Worm (Caenorhabditis elegans): ENCODE results near the gene F54F2.7.

F54F2.7 gene

DNA sequence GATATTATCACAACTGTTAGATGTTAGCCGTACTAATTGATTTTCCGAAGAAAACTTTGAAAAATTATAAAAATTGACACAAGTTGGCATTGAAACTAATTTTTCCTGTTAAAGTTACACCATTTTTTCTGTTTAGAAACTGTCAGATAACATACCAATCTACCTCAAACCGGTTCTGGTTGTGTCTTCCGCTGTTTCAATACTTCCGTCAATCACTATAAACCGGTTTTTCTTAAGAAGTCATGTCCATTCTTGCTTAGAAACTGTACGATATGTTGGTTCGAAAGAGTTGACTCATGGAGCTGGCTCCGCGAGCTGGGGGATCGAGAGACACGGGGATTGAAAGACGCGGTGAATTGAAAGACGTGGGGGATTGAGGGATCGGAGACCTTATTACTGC is 36.9 kb downstream of the F54F2.7 start:
- no peak for TF ChIP-seq W03F9.2 (tag; optimal IDR thresholded peaks at IDR 0.05)
- TF ChIP-seq dao-5 (tag; optimal IDR thresholded peaks at IDR 0.05): no peak
- no peak for TF ChIP-seq him-1 (tag; optimal IDR thresholded peaks at IDR 0.05)

ce11 chrIII:8769253-8769652 is 37.9 kb downstream of the F54F2.7 start, which contains the start of gene K02D10.1:
Gene K02D10.1 (plus strand): TSS chrIII:8769536.
- TF ChIP-seq him-1 (tag; optimal IDR thresholded peaks at IDR 0.05) (no peak), dao-5 (tag; optimal IDR thresholded peaks at IDR 0.05) (no peak), W03F9.2 (tag; optimal IDR thresholded peaks at IDR 0.05) (no peak)

- TF ChIP-seq dao-5 (tag; optimal IDR thresholded peaks at IDR 0.05) (peak; percentile 23), him-1 (tag; optimal IDR thresholded peaks at IDR 0.05) (peak; percentile 53), W03F9.2 (tag; optimal IDR thresholded peaks at IDR 0.05) (peak; percentile 78)
Measured at ce11 chrIII:8767889-8768361, 39.2 kb downstream of the F54F2.7 start, which contains the start of gene mtss-1. Gene mtss-1 (plus strand): TSS chrIII:8768311.

ce11 chrIII:8767292-8767829 is 39.8 kb downstream of the F54F2.7 start, which contains the start of gene mig-22:
Gene mig-22 (minus strand): TSS chrIII:8767342.
- TF ChIP-seq W03F9.2 (tag; optimal IDR thresholded peaks at IDR 0.05) (no peak), dao-5 (tag; optimal IDR thresholded peaks at IDR 0.05) (no peak), him-1 (tag; optimal IDR thresholded peaks at IDR 0.05) (no peak)

DNA sequence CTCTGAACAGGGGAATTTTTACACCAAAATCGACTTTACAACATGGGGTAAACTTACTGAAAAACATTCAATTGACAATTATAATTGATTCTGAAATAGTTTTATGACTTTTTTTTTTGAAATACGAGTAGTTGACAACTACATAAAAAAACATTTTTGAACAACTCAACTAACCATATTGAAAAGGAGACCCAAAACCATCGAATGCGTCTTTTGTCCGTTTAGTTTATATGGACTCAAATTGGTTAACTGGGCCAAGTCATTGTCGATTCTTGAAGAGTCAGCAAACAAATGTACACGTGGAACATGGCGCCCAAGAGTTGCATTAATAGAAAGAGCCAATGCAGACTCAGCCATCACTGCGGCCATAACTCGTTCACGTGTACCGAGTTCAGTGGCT is 40.7 kb downstream of the F54F2.7 start:
- TF ChIP-seq W03F9.2 (tag; optimal IDR thresholded peaks at IDR 0.05): no peak

DNA sequence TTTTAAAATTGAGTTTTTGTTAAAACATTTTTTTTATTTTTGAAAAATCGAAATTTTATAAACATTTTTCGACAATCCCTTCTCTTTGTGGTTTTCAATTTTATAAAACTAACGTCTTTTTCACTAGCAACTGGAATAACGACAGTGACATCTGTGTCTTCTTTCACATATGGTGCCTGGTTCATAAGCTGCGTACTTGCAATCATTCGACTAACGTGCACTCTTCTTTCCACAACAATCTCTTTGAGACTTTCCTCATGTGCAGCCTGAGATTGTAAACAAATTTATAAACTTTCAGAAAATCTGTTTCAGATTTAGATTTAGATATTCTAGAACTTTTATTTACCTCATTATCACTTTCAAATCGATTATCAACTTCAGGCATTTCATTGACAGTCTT is 42.1 kb downstream of the F54F2.7 start:
- TF ChIP-seq dao-5 (tag; optimal IDR thresholded peaks at IDR 0.05) (no peak), him-1 (tag; optimal IDR thresholded peaks at IDR 0.05) (no peak), W03F9.2 (tag; optimal IDR thresholded peaks at IDR 0.05) (no peak)

DNA sequence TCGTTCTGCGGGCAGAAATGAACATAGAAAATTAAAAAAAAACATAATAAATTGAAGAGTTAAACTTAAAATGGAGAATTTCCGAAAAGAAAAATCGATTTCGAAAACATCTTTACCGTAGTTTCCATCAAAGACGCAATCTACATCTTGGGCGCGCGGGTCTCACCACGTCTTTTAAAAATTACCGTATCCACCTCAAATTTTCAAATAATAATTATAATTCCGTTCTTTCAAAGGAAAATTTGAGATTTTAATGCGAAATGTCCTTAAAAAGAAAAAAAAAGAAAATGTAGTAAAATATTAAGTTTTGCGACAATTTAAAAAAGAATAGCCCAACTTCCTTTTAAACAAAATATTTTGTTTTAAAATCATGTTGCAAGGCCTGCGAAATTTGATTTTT is 44.0 kb downstream of the F54F2.7 start:
- TF ChIP-seq dao-5 (tag; optimal IDR thresholded peaks at IDR 0.05) (no peak), W03F9.2 (tag; optimal IDR thresholded peaks at IDR 0.05) (no peak), him-1 (tag; optimal IDR thresholded peaks at IDR 0.05) (no peak)

ce11 chrIII:8762016-8762415 is 45.1 kb downstream of the F54F2.7 start:
- no peak for TF ChIP-seq dao-5 (tag; optimal IDR thresholded peaks at IDR 0.05)
- TF ChIP-seq W03F9.2 (tag; optimal IDR thresholded peaks at IDR 0.05): no peak
- no peak for TF ChIP-seq him-1 (tag; optimal IDR thresholded peaks at IDR 0.05)

DNA sequence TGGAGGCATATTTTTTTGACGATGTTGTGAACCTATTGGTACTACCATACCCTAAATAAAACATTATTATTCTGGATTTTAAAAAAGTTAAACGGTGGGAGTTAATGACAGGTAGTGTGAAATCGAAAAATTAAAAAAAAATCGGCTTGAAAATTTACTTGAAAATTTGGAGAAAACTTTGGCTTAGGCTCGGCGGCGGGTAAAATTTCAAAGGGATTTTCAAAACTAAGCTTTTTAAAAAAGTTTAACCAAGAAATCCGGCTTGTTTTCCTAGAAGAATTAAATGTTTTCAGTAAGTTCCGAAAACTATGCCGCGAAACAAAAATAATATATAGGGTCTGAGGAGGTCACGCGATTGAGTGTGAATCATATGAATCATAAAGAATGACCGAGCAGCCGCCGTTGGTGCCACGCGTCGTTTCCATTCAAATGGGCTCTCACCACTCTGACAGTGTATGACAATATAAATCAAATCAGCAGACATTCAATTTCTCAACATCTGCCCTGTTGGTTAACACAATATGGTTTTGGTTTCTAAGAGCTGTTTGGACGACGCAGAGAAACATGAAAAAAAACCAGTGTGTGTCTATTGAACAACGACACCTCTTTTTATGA is 46.0 kb downstream of the F54F2.7 start, which contains the start of gene aak-1:
Gene aak-1 (minus strand): TSS at position 51 of the 615 bp plus-strand sequence.
- TF ChIP-seq him-1 (tag; optimal IDR thresholded peaks at IDR 0.05) (no peak), W03F9.2 (tag; optimal IDR thresholded peaks at IDR 0.05) (no peak), dao-5 (tag; optimal IDR thresholded peaks at IDR 0.05) (no peak)

Measured in whole organism, L4/young adult.